Worm (Caenorhabditis elegans) whole organism, midembryonic: ENCODE data around the gene C04G6.2.

Experiments
- cog-1 ChIP-seq: sonication (generic microtip); optimal IDR thresholded peaks from 2 replicates; lab custom pipeline; 2016; ENCODE audit warnings: missing genetic modification characterization, missing compliant biosample characterization
- klf-2 ChIP-seq: fragments of 200-800 bp; sonication (Bioruptor generic); conservative IDR thresholded peaks from 2 replicates; pipeline ENCODE4 v1.3.6; 2022; ENCODE audit warnings: missing genetic modification reagents, missing genetic modification characterization, missing compliant biosample characterization
- ztf-29 ChIP-seq: fragments of 200-800 bp; sonication (Bioruptor generic); IDR thresholded peaks from 2 replicates; pipeline ENCODE4 v1.3.6; 2022; ENCODE audit warnings: missing genetic modification reagents, missing genetic modification characterization, missing compliant biosample characterization

DNA sequence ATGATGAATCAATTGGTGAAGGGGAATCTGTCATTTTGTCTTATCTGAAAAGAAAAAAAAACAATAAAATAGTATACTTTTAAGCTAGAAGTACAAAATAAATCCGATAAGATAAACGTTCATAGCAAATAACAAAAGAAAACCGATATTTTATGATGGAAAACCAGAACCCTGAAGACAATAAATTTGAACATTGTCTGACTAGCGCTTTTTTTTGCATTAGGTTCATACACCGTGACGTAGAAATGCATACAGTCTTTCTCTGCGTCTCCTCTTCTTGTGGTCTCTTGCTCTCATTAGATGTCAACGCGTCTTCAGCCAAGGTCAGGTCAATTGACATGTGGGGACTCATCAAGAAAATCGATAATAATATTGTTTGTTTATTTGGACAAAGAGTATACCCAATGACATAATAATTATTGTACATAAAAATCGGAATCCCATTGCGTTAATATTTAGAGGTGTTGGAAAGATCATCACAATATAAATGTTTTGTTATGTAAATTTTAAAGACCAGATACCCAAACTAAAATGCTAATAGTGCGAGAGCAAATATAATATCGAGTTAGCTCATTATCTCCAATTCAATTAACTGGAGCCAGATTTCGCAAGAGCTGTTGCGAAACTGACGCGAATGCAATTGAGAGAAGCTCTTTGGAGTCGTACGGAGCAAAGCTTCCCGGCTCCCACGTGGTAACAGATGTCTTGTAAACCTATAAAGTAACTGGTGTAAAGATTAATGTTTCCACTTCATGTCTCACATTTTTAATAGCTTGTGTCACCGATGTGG, 11.7 kb upstream of the C04G6.2 start, which contains the start of gene dsh-2:
- TF ChIP-seq cog-1 (tag; lab: Kevin White, UChicago): no peak
- TF ChIP-seq ztf-29 (GFP tag; lab: Robert Waterston, UW): no peak
- TF ChIP-seq klf-2 (GFP tag; lab: Robert Waterston, UW): no peak
